Fruit fly (Drosophila melanogaster) whole organism, embryonic: ENCODE results near the gene CG14731.

Experiments used
- BEAF-32 ChIP-seq: fragments of 200-800 bp; sonication (Bioruptor generic); optimal IDR thresholded peaks from 3 replicates; lab custom pipeline; 2017; ENCODE audit warnings: missing biosample characterization, missing genetic modification characterization, mild to moderate bottlenecking, moderate library complexity, missing genetic modification reagents
- CG10462 ChIP-seq: fragments of 200-800 bp; sonication (Bioruptor generic); optimal IDR thresholded peaks from 2 replicates; lab custom pipeline; 2016; ENCODE audit warnings: missing biosample characterization, missing genetic modification characterization
- CG10654 ChIP-seq: fragments of 200-800 bp; sonication (Bioruptor generic); optimal IDR thresholded peaks from 2 replicates; lab custom pipeline; 2016; ENCODE audit warnings: missing biosample characterization, missing genetic modification characterization
- CG11085 ChIP-seq: fragments of 200-800 bp; sonication (Bioruptor generic); IDR thresholded peaks from 2 replicates; pipeline ENCODE4 v1.3.6; 2022; ENCODE audit warnings: missing biosample characterization, missing genetic modification characterization
- CG11093 ChIP-seq: fragments of 200-800 bp; sonication (Bioruptor generic); IDR thresholded peaks from 3 replicates; pipeline ENCODE4 v1.3.6; 2022; ENCODE audit warnings: missing biosample characterization, missing genetic modification characterization
- CG12299 ChIP-seq: fragments of 200-800 bp; sonication (Bioruptor generic); optimal IDR thresholded peaks from 2 replicates; lab custom pipeline; 2018; ENCODE audit warnings: missing biosample characterization, mild to moderate bottlenecking, missing genetic modification characterization
- CG13296 ChIP-seq: fragments of 200-800 bp; sonication (Bioruptor generic); optimal IDR thresholded peaks from 3 replicates; lab custom pipeline; 2018; ENCODE audit warnings: missing biosample characterization, mild to moderate bottlenecking, missing genetic modification characterization
- CG13424 ChIP-seq: fragments of 200-800 bp; sonication (Bioruptor generic); optimal IDR thresholded peaks from 2 replicates; lab custom pipeline; 2019; ENCODE audit warnings: missing biosample characterization, mild to moderate bottlenecking, missing genetic modification characterization, moderate library complexity
- CG13624 ChIP-seq: fragments of 200-800 bp; sonication (Bioruptor generic); optimal IDR thresholded peaks from 2 replicates; lab custom pipeline; 2016; ENCODE audit warnings: missing biosample characterization, missing genetic modification characterization
- CG14710 ChIP-seq: fragments of 200-800 bp; sonication (Bioruptor generic); optimal IDR thresholded peaks from 3 replicates; lab custom pipeline; 2019; ENCODE audit warnings: missing biosample characterization, mild to moderate bottlenecking, missing genetic modification characterization, moderate library complexity
- CG15514 ChIP-seq: fragments of 200-800 bp; sonication (Bioruptor generic); optimal IDR thresholded peaks from 3 replicates; lab custom pipeline; 2017; ENCODE audit warnings: missing biosample characterization, missing genetic modification characterization, mild to moderate bottlenecking, moderate library complexity, missing genetic modification reagents
- CG15696 ChIP-seq: fragments of 200-800 bp; sonication (Bioruptor generic); optimal IDR thresholded peaks from 2 replicates; lab custom pipeline; 2019; ENCODE audit warnings: missing biosample characterization, mild to moderate bottlenecking, missing genetic modification characterization, moderate library complexity
- CG17186 ChIP-seq: fragments of 200-800 bp; sonication (Bioruptor generic); optimal IDR thresholded peaks from 3 replicates; lab custom pipeline; 2017; ENCODE audit warnings: missing biosample characterization, missing genetic modification reagents, missing genetic modification characterization
- CG17328 ChIP-seq: fragments of 200-800 bp; sonication (Bioruptor generic); IDR thresholded peaks from 2 replicates; pipeline ENCODE4 v1.3.6; 2022; ENCODE audit warnings: missing biosample characterization, missing genetic modification characterization
- CG2129 ChIP-seq: fragments of 200-800 bp; sonication (Bioruptor generic); IDR thresholded peaks from 2 replicates; pipeline ENCODE4 v1.3.6; 2022; ENCODE audit warnings: missing biosample characterization, missing genetic modification characterization; ENCODE audit not compliant: partially characterized antibody
- CG2199 ChIP-seq: fragments of 200-800 bp; sonication (Bioruptor generic); IDR thresholded peaks from 3 replicates; pipeline ENCODE4 v1.3.6; 2022; ENCODE audit warnings: missing biosample characterization, missing genetic modification characterization
- CG2889 ChIP-seq: fragments of 200-800 bp; sonication (Bioruptor generic); IDR thresholded peaks from 3 replicates; pipeline ENCODE4 v1.3.6; 2022; ENCODE audit warnings: missing biosample characterization, missing genetic modification characterization
- CG30431 ChIP-seq: fragments of 200-800 bp; sonication (Bioruptor generic); optimal IDR thresholded peaks from 2 replicates; lab custom pipeline; 2017; ENCODE audit warnings: missing biosample characterization, missing genetic modification characterization
- CG31365 ChIP-seq: fragments of 200-800 bp; sonication (Bioruptor generic); optimal IDR thresholded peaks from 2 replicates; lab custom pipeline; 2018; ENCODE audit warnings: missing biosample characterization, mild to moderate bottlenecking, missing genetic modification characterization
- CG3281 ChIP-seq: fragments of 200-800 bp; sonication (Bioruptor generic); optimal IDR thresholded peaks from 3 replicates; lab custom pipeline; 2017; ENCODE audit warnings: missing biosample characterization, mild to moderate bottlenecking, missing genetic modification characterization
- CG33213 ChIP-seq: fragments of 200-800 bp; sonication (Bioruptor generic); optimal IDR thresholded peaks from 3 replicates; lab custom pipeline; 2016; ENCODE audit warnings: missing biosample characterization, missing genetic modification characterization
- CG34422 ChIP-seq: fragments of 200-800 bp; sonication (Bioruptor generic); IDR thresholded peaks from 3 replicates; pipeline ENCODE4 v1.3.6; 2022; ENCODE audit warnings: missing biosample characterization, missing genetic modification characterization
- CG6254 ChIP-seq: fragments of 200-800 bp; sonication (Bioruptor generic); optimal IDR thresholded peaks from 3 replicates; lab custom pipeline; 2017; ENCODE audit warnings: mild to moderate bottlenecking, missing biosample characterization, missing genetic modification reagents, missing genetic modification characterization
- CG9215 ChIP-seq: fragments of 200-800 bp; sonication (Bioruptor generic); IDR thresholded peaks from 2 replicates; pipeline ENCODE4 v1.3.6; 2022; ENCODE audit warnings: missing biosample characterization, missing genetic modification characterization
- CG9876 ChIP-seq: fragments of 200-800 bp; sonication (Bioruptor generic); optimal IDR thresholded peaks from 2 replicates; lab custom pipeline; 2016; ENCODE audit warnings: missing biosample characterization, missing genetic modification characterization
- Camta ChIP-seq: fragments of 200-800 bp; sonication (Bioruptor generic); optimal IDR thresholded peaks from 2 replicates; lab custom pipeline; 2016; ENCODE audit warnings: missing biosample characterization, missing genetic modification characterization
- Deaf1 ChIP-seq: fragments of 200-800 bp; optimal IDR thresholded peaks from 3 replicates; lab custom pipeline; 2019; ENCODE audit warnings: missing biosample characterization, mild to moderate bottlenecking, missing genetic modification characterization, moderate library complexity
- Doc2 ChIP-seq: fragments of 200-800 bp; sonication (Bioruptor generic); IDR thresholded peaks from 2 replicates; pipeline ENCODE4 v1.3.6; 2022; ENCODE audit warnings: missing biosample characterization, missing genetic modification characterization
- HLH3B ChIP-seq: fragments of 200-800 bp; sonication (Bioruptor generic); IDR thresholded peaks from 2 replicates; pipeline ENCODE4 v1.3.6; 2022; ENCODE audit warnings: missing biosample characterization, missing genetic modification characterization
- MESR4 ChIP-seq: fragments of 200-800 bp; sonication (Bioruptor generic); optimal IDR thresholded peaks from 2 replicates; lab custom pipeline; 2018; ENCODE audit warnings: missing biosample characterization, mild to moderate bottlenecking, missing genetic modification characterization, moderate library complexity
- Mad ChIP-seq: fragments of 200-800 bp; sonication (Bioruptor generic); optimal IDR thresholded peaks from 2 replicates; lab custom pipeline; 2016; ENCODE audit warnings: missing biosample characterization, missing genetic modification characterization
- Sox100B ChIP-seq: fragments of 200-800 bp; sonication (Bioruptor generic); optimal IDR thresholded peaks from 3 replicates; lab custom pipeline; 2018; ENCODE audit warnings: missing biosample characterization, mild to moderate bottlenecking, missing genetic modification characterization
- Spps ChIP-seq: fragments of 200-800 bp; sonication (Bioruptor generic); optimal IDR thresholded peaks from 2 replicates; lab custom pipeline; 2018; ENCODE audit warnings: missing biosample characterization, mild to moderate bottlenecking, missing genetic modification characterization
- Xbp1 ChIP-seq: fragments of 200-800 bp; sonication (Bioruptor generic); optimal IDR thresholded peaks from 3 replicates; lab custom pipeline; 2016; ENCODE audit warnings: missing biosample characterization, mild to moderate bottlenecking, missing genetic modification characterization
- YL-1 ChIP-seq: fragments of 200-800 bp; sonication (Bioruptor generic); optimal IDR thresholded peaks from 3 replicates; lab custom pipeline; 2017; ENCODE audit warnings: missing biosample characterization, mild to moderate bottlenecking, missing genetic modification characterization
- dpn ChIP-seq, 2 experiments: fragments of 200-800 bp; sonication (Bioruptor generic); optimal IDR thresholded peaks; 3 replicates each; lab custom pipeline; 2016; ENCODE audit warnings: missing biosample characterization in 2 of 2, missing genetic modification characterization in 2 of 2
- dysf ChIP-seq: fragments of 200-800 bp; sonication (Bioruptor generic); IDR thresholded peaks from 3 replicates; pipeline ENCODE4 v1.3.6; 2022; ENCODE audit warnings: missing biosample characterization, missing genetic modification characterization
- gem ChIP-seq: fragments of 200-800 bp; sonication (Bioruptor generic); optimal IDR thresholded peaks from 2 replicates; lab custom pipeline; 2019; ENCODE audit warnings: missing biosample characterization, mild to moderate bottlenecking, missing genetic modification characterization, moderate library complexity
- gfzf ChIP-seq: fragments of 200-800 bp; sonication (Bioruptor generic); optimal IDR thresholded peaks from 2 replicates; lab custom pipeline; 2016; ENCODE audit warnings: missing biosample characterization, mild to moderate bottlenecking, missing genetic modification characterization, moderate library complexity
- insv ChIP-seq, 2 experiments: fragments of 200-800 bp; sonication (Bioruptor generic); optimal IDR thresholded peaks; 3 replicates each; lab custom pipeline; 2016 to 2018; ENCODE audit warnings: missing biosample characterization in 2 of 2, missing genetic modification characterization in 2 of 2
- lab ChIP-seq: fragments of 200-800 bp; sonication (Bioruptor generic); optimal IDR thresholded peaks from 3 replicates; lab custom pipeline; 2017; ENCODE audit warnings: missing biosample characterization, missing genetic modification characterization, mild to moderate bottlenecking, moderate library complexity, missing genetic modification reagents
- pb ChIP-seq: fragments of 200-800 bp; sonication (Bioruptor generic); optimal IDR thresholded peaks from 3 replicates; lab custom pipeline; 2016; ENCODE audit warnings: missing biosample characterization, missing genetic modification characterization
- pnt ChIP-seq: fragments of 200-800 bp; sonication (Bioruptor generic); optimal IDR thresholded peaks from 3 replicates; lab custom pipeline; 2016; ENCODE audit warnings: missing biosample characterization, missing genetic modification characterization
- sc ChIP-seq, 3 experiments: fragments of >200 bp in 2 of 3; fragments of 200-800 bp in 1 of 3; sonication (Bioruptor generic) in 1 of 3; optimal IDR thresholded peaks; 2 replicates in 2 of 3; 3 replicates in 1 of 3; lab custom pipeline; 2017; ENCODE audit warnings: mild to moderate bottlenecking in 1 of 3, missing biosample characterization in 1 of 3, missing genetic modification characterization in 1 of 3, missing genetic modification reagents in 1 of 3
- sens ChIP-seq: fragments of 200-800 bp; sonication (Bioruptor generic); peaks from one replicate; lab custom pipeline; 2016; ENCODE audit warnings: missing biosample characterization, missing genetic modification characterization
- so ChIP-seq: fragments of 200-800 bp; sonication (Bioruptor generic); IDR thresholded peaks from 3 replicates; pipeline ENCODE4 v1.3.6; 2022; ENCODE audit warnings: missing biosample characterization, missing genetic modification characterization
- tio ChIP-seq: fragments of 200-800 bp; sonication (Bioruptor generic); optimal IDR thresholded peaks from 2 replicates; lab custom pipeline; 2017; ENCODE audit warnings: missing biosample characterization, missing genetic modification characterization, inconsistent platforms
- z ChIP-seq: fragments of 200-800 bp; sonication (Bioruptor generic); IDR thresholded peaks from 3 replicates; pipeline ENCODE4 v1.3.6; 2022; ENCODE audit warnings: missing biosample characterization, missing genetic modification characterization

Gene CG14731

dm6 chr3R:11949387-11950029 is 18.4 kb downstream of the CG14731 start, which contains the start of gene CG31211 (continued):
- TF ChIP-seq CG13624: peak; percentile 12
- TF ChIP-seq sc (optimal IDR thresholded peaks at IDR 0.05; lab: Kevin White, UChicago): no peak
- no peak for TF ChIP-seq sc (GFP tag; optimal IDR thresholded peaks at IDR 0.05; lab: Kevin White, UChicago)
- peak; percentile 8 for TF ChIP-seq CG17186
- peak; percentile 23 for TF ChIP-seq Deaf1 (tag; lab: Kevin White, UChicago)
- peak; percentile 81 for TF ChIP-seq YL-1 (GFP tag; lab: Kevin White, UChicago)
- peak; percentile 50 for TF ChIP-seq CG3281
- TF ChIP-seq gem (tag; lab: Kevin White, UChicago): peak; percentile 31
- no peak for TF ChIP-seq Camta (GFP tag; lab: Kevin White, UChicago)
- no peak for TF ChIP-seq Xbp1 (GFP tag; lab: Kevin White, UChicago)
- no peak for TF ChIP-seq CG11085 (GFP tag; lab: Robert Waterston, UW)
- TF ChIP-seq CG9215 (GFP tag; lab: Robert Waterston, UW): no peak
- TF ChIP-seq CG9876: no peak
- TF ChIP-seq dysf (GFP tag; lab: Robert Waterston, UW): no peak
- TF ChIP-seq insv (GFP tag; optimal IDR thresholded peaks at IDR 0.05; lab: Kevin White, UChicago): no peak
- TF ChIP-seq CG2129 (GFP tag; lab: Robert Waterston, UW): no peak
- no peak for TF ChIP-seq CG33213 (GFP tag; lab: Kevin White, UChicago)
- TF ChIP-seq Sox100B (GFP tag; lab: Kevin White, UChicago): no peak
- peak; percentile 71 for TF ChIP-seq CG10462 (GFP tag; lab: Kevin White, UChicago)
- no peak for TF ChIP-seq CG15696 (tag; lab: Kevin White, UChicago)
- no peak for TF ChIP-seq CG17328 (GFP tag; lab: Robert Waterston, UW)
- no peak for TF ChIP-seq CG30431 (GFP tag; lab: Kevin White, UChicago)
- no peak for TF ChIP-seq Spps (tag; lab: Kevin White, UChicago)
- TF ChIP-seq CG13296 (GFP tag; lab: Kevin White, UChicago): no peak
- no peak for TF ChIP-seq lab (GFP tag; lab: Kevin White, UChicago)
- TF ChIP-seq BEAF-32: peak; percentile 10
- peak; percentile 46 for TF ChIP-seq CG14710 (tag; lab: Kevin White, UChicago)
- no peak for TF ChIP-seq pb (GFP tag; lab: Kevin White, UChicago)
- TF ChIP-seq Mad (GFP tag; lab: Kevin White, UChicago): no peak
- peak in 1 of 2 experiments; percentile 7 for TF ChIP-seq dpn (GFP tag; optimal IDR thresholded peaks at IDR 0.05; lab: Kevin White, UChicago)
- no peak for TF ChIP-seq CG2199 (GFP tag; lab: Robert Waterston, UW)
- no peak for TF ChIP-seq CG31365 (tag; lab: Kevin White, UChicago)
- no peak for TF ChIP-seq CG10654 (GFP tag; lab: Kevin White, UChicago)
- TF ChIP-seq pnt (GFP tag; lab: Kevin White, UChicago): no peak
- TF ChIP-seq CG15514 (GFP tag; lab: Kevin White, UChicago): peak; percentile 10
- no peak for TF ChIP-seq so (GFP tag; lab: Robert Waterston, UW)
- peak; percentile 27 for TF ChIP-seq tio (GFP tag; lab: Kevin White, UChicago)
- no peak for TF ChIP-seq CG34422 (GFP tag; lab: Robert Waterston, UW)
- TF ChIP-seq z (GFP tag; lab: Robert Waterston, UW): no peak
- peak; percentile 96 for TF ChIP-seq MESR4 (GFP tag; lab: Kevin White, UChicago)
- TF ChIP-seq Doc2: no peak
- peak; percentile 65 for TF ChIP-seq CG6254 (GFP tag; lab: Kevin White, UChicago)
- TF ChIP-seq CG12299 (tag; lab: Kevin White, UChicago): no peak
- no peak for TF ChIP-seq gfzf (GFP tag; lab: Kevin White, UChicago)
- no peak for TF ChIP-seq HLH3B (GFP tag; lab: Robert Waterston, UW)
- TF ChIP-seq CG13424 (tag; lab: Kevin White, UChicago): peak; percentile 14
- TF ChIP-seq CG11093: no peak
- peak; percentile 69 for TF ChIP-seq sens (GFP tag; lab: Kevin White, UChicago)
- no peak for TF ChIP-seq CG2889 (GFP tag; lab: Robert Waterston, UW)
